Worm (Caenorhabditis elegans) whole organism, late embryonic: Measurements from ENCODE around the gene csn-5.
A peak's percentile ranks its signal among the peaks of the same experiment; 100 is the strongest.

ENCODE experiments used
- F13H6.1 ChIP-seq: sonication (generic microtip); optimal IDR thresholded peaks from 2 replicates; lab custom pipeline; 2016; ENCODE audit warnings: missing genetic modification characterization, missing compliant biosample characterization
- K09A11.1 ChIP-seq: sonication (generic microtip); optimal IDR thresholded peaks from 2 replicates; lab custom pipeline; 2017; ENCODE audit warnings: antibody characterized with exemption, mild to moderate bottlenecking, missing genetic modification characterization, missing compliant biosample characterization; ENCODE audit not compliant: insufficient read depth
- T23F11.4 ChIP-seq: fragments of 200-800 bp; sonication (Bioruptor generic); optimal IDR thresholded peaks from 2 replicates; lab custom pipeline; 2018; ENCODE audit warnings: mild to moderate bottlenecking, missing genetic modification characterization, missing compliant biosample characterization
- ahr-1 ChIP-seq: sonication (generic microtip); optimal IDR thresholded peaks from 2 replicates; lab custom pipeline; 2016; ENCODE audit warnings: missing genetic modification characterization, missing compliant biosample characterization
- ama-1 ChIP-seq: fragments of 150-350 bp; optimal IDR thresholded peaks from 2 replicates; lab custom pipeline; 2014
- ceh-14 ChIP-seq: sonication (generic microtip); optimal IDR thresholded peaks from 2 replicates; lab custom pipeline; 2016; ENCODE audit warnings: missing genotype, missing genetic modification characterization, missing compliant biosample characterization
- ceh-18 ChIP-seq: sonication (generic microtip); optimal IDR thresholded peaks from 2 replicates; lab custom pipeline; 2016; ENCODE audit warnings: missing genetic modification characterization, missing compliant biosample characterization
- ceh-19 ChIP-seq: fragments of 200-800 bp; sonication (Bioruptor generic); optimal IDR thresholded peaks from 2 replicates; lab custom pipeline; 2018; ENCODE audit warnings: mild to moderate bottlenecking, missing genetic modification characterization, missing compliant biosample characterization
- ceh-34 ChIP-seq: sonication (generic microtip); optimal IDR thresholded peaks from 2 replicates; lab custom pipeline; 2016; ENCODE audit warnings: mild to moderate bottlenecking, missing genetic modification characterization, missing compliant biosample characterization
- ceh-45 ChIP-seq: fragments of 200-800 bp; sonication (Bioruptor generic); IDR thresholded peaks from 2 replicates; pipeline ENCODE4 v1.3.6; 2022; ENCODE audit warnings: missing genetic modification reagents, missing genetic modification characterization, missing compliant biosample characterization
- ceh-48 ChIP-seq: sonication (generic microtip); optimal IDR thresholded peaks from 2 replicates; lab custom pipeline; 2016; ENCODE audit warnings: missing genetic modification characterization, inconsistent platforms, missing compliant biosample characterization
- ceh-6 ChIP-seq: fragments of 200-800 bp; sonication (Bioruptor generic); optimal IDR thresholded peaks from 2 replicates; lab custom pipeline; 2018; ENCODE audit warnings: mild to moderate bottlenecking, missing genetic modification characterization, missing compliant biosample characterization
- ceh-9 ChIP-seq: sonication (generic microtip); optimal IDR thresholded peaks from 2 replicates; lab custom pipeline; 2016; ENCODE audit warnings: mild to moderate bottlenecking, missing genetic modification characterization, inconsistent platforms, missing compliant biosample characterization
- dmd-4 ChIP-seq: sonication (generic microtip); optimal IDR thresholded peaks from 2 replicates; lab custom pipeline; 2016; ENCODE audit warnings: borderline replicate concordance, missing genetic modification characterization, missing compliant biosample characterization
- ets-4 ChIP-seq: sonication (generic microtip); optimal IDR thresholded peaks from 2 replicates; lab custom pipeline; 2016; ENCODE audit warnings: missing genetic modification characterization, missing compliant biosample characterization
- eyg-1 ChIP-seq: sonication (generic microtip); optimal IDR thresholded peaks from 2 replicates; lab custom pipeline; 2016; ENCODE audit warnings: missing genotype, missing genetic modification characterization, missing compliant biosample characterization
- fax-1 ChIP-seq: sonication (generic microtip); optimal IDR thresholded peaks from 2 replicates; lab custom pipeline; 2016; ENCODE audit warnings: missing genotype, missing genetic modification characterization, missing compliant biosample characterization
- fkh-6 ChIP-seq: sonication (generic microtip); optimal IDR thresholded peaks from 2 replicates; lab custom pipeline; 2016; ENCODE audit warnings: missing genetic modification characterization, missing compliant biosample characterization
- hlh-13 ChIP-seq: fragments of 200-800 bp; sonication (Bioruptor generic); optimal IDR thresholded peaks from 2 replicates; lab custom pipeline; 2018; ENCODE audit warnings: mild to moderate bottlenecking, missing genetic modification characterization, missing compliant biosample characterization
- hlh-30 ChIP-seq: sonication (generic microtip); optimal IDR thresholded peaks from 2 replicates; lab custom pipeline; 2017; ENCODE audit warnings: antibody characterized with exemption, missing genetic modification characterization, missing compliant biosample characterization; ENCODE audit not compliant: insufficient read depth
- lim-6 ChIP-seq: sonication (generic microtip); optimal IDR thresholded peaks from 2 replicates; lab custom pipeline; 2016; ENCODE audit warnings: missing genetic modification characterization, missing compliant biosample characterization
- lin-11 ChIP-seq: fragments of 200-800 bp; sonication (Bioruptor generic); optimal IDR thresholded peaks from 2 replicates; lab custom pipeline; 2018; ENCODE audit warnings: mild to moderate bottlenecking, missing genetic modification characterization, missing compliant biosample characterization
- mec-3 ChIP-seq: sonication (generic microtip); optimal IDR thresholded peaks from 2 replicates; lab custom pipeline; 2016; ENCODE audit warnings: borderline replicate concordance, missing genetic modification characterization, missing compliant biosample characterization
- npax-4 ChIP-seq: sonication (generic microtip); optimal IDR thresholded peaks from 2 replicates; lab custom pipeline; 2016; ENCODE audit warnings: missing genetic modification characterization, missing compliant biosample characterization
- pha-2 ChIP-seq: sonication (generic microtip); optimal IDR thresholded peaks from 2 replicates; lab custom pipeline; 2017; ENCODE audit warnings: mild to moderate bottlenecking, missing genetic modification characterization, missing compliant biosample characterization
- pros-1 ChIP-seq: fragments of 150-350 bp; optimal IDR thresholded peaks from 2 replicates; lab custom pipeline; 2014; ENCODE audit warnings: missing biosample characterization, missing genetic modification reagents, missing genetic modification characterization
- ref-2 ChIP-seq: sonication (generic microtip); optimal IDR thresholded peaks from 2 replicates; lab custom pipeline; 2016; ENCODE audit warnings: missing genetic modification characterization, missing compliant biosample characterization
- sdc-2 ChIP-seq: sonication (generic microtip); optimal IDR thresholded peaks from 2 replicates; lab custom pipeline; 2016; ENCODE audit warnings: missing genotype, missing genetic modification characterization, missing compliant biosample characterization
- sox-4 ChIP-seq: sonication (generic microtip); optimal IDR thresholded peaks from 2 replicates; lab custom pipeline; 2017; ENCODE audit warnings: mild to moderate bottlenecking, missing genetic modification characterization, inconsistent platforms, missing compliant biosample characterization
- syd-9 ChIP-seq: sonication (generic microtip); optimal IDR thresholded peaks from 2 replicates; lab custom pipeline; 2016; ENCODE audit warnings: mild to moderate bottlenecking, missing genetic modification characterization, moderate library complexity, missing compliant biosample characterization
- tbx-2 ChIP-seq: sonication (generic microtip); optimal IDR thresholded peaks from 2 replicates; lab custom pipeline; 2016; ENCODE audit warnings: missing genetic modification characterization, missing compliant biosample characterization
- ttx-3 ChIP-seq: sonication (generic microtip); optimal IDR thresholded peaks from 2 replicates; lab custom pipeline; 2016; ENCODE audit warnings: missing genetic modification reagents, missing genetic modification characterization, missing compliant biosample characterization
- unc-42 ChIP-seq: sonication (generic microtip); optimal IDR thresholded peaks from 2 replicates; lab custom pipeline; 2016; ENCODE audit warnings: missing genotype, missing genetic modification characterization, missing compliant biosample characterization
- unc-55 ChIP-seq: sonication (generic microtip); optimal IDR thresholded peaks from 2 replicates; lab custom pipeline; 2017; ENCODE audit warnings: missing biosample characterization, missing genetic modification reagents, missing genetic modification characterization
- zip-5 ChIP-seq: sonication (generic microtip); optimal IDR thresholded peaks from 2 replicates; lab custom pipeline; 2016; ENCODE audit warnings: missing genetic modification characterization, missing compliant biosample characterization
- ztf-16 ChIP-seq: sonication (generic microtip); optimal IDR thresholded peaks from 2 replicates; lab custom pipeline; 2017; ENCODE audit warnings: missing genetic modification characterization, missing compliant biosample characterization

csn-5 gene

DNA sequence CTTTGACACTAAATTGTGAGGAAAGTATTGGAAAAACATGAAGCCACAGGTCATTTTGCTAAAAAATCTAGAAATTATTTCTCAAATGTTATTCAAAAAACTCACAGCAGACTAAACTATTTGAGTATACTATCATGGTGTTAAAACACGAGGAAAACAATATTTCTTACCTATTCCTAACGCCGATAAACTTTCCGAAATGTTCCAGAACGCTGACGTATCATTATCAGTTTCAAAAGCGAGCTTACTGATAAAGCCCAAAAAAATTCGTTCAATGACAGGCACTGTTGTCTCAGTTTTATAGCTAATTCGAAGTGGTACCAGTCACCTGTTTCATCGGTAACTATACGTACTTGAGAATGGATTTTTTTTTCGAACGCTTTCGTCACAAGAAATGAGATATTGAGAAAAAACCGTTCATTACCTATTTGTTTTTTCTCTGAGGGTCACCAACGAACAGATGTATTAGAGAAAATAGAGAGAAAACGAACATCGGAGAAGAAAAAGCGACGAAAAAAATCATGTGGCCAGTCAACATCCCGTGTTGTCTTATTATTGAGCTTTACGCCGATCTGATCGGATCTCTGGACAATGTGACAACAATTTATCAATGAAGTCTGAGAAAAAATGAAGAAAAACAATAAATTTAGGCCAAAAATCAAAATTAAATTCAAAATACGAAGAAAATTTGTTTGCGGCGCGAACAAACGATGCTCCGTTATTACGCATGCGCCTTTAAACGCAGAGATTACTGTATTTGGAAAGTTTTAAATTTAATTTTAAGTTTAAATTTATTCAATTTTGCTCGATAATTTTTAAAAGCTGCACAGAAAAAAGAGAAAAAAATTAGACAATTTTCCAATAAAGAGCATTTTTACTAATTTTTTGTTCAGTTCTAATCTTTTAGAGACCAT, 17.0 kb downstream of the csn-5 start:
- TF ChIP-seq ama-1 (lab: Kevin White, UChicago) (no peak), ahr-1 (tag; lab: Kevin White, UChicago) (no peak), syd-9 (tag; lab: Kevin White, UChicago) (no peak), T23F11.4 (GFP tag; lab: Kevin White, UChicago) (no peak), sox-4 (tag; lab: Kevin White, UChicago) (no peak), ceh-45 (GFP tag; lab: Robert Waterston, UW) (no peak), pros-1 (no peak), npax-4 (no peak), hlh-13 (GFP tag; lab: Kevin White, UChicago) (no peak), zip-5 (tag; lab: Kevin White, UChicago) (no peak)
- TF ChIP-seq, all 69 proteins: peak for 0

DNA sequence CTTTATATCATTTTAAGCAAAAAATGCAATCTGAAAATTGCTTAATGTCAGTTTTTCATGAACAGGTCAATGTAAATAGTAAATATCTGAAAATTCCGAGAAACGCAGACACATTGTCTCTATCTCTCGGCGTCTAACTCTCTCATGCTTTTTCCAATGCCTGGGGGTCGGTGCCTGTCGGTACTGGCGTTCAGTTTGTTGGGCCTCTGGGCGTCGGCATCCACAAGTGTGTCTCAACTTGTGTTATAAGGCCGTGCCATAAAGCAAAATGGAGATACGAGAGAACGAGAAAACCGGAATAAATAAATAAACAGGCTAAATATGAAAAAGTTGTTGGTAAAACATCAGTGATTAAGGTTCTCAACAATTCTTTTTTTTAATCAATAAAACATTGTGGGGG, 17.9 kb downstream of the csn-5 start:
- TF ChIP-seq ceh-18, result peak; percentile 2
- no peak for TF ChIP-seq T23F11.4 (GFP tag; lab: Kevin White, UChicago)
- no peak for TF ChIP-seq tbx-2
- no peak for TF ChIP-seq lin-11 (tag; lab: Kevin White, UChicago)
- TF ChIP-seq, all 69 proteins: peak for 1

DNA sequence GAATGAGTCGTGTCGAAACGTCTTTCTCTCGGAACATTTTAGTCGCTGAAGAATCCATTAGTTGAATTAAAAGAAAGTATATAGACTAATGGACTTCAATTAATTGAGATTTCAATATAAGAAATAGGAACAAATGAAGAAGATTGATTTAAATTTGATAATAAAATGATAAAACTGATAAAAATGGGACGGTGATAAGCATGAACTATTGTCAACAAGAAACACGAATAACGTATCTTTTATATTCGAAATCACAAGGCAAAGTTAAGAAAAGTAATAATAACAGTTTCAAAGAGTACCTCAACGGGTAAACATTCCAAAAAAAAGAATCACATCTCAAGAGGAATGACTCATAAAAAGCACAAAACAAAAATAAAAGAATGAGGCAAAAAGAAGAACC, 20.1 kb downstream of the csn-5 start, which contains the start of gene T19E7.6:
Gene T19E7.6, minus strand, starts transcription at position 45 of the 400 bp plus-strand sequence.
- TF ChIP-seq K09A11.1 (tag; lab: Kevin White, UChicago), result no peak
- no peak for TF ChIP-seq pha-2 (tag; lab: Kevin White, UChicago)
- TF ChIP-seq fax-1 (tag; lab: Kevin White, UChicago), result no peak
- TF ChIP-seq ref-2 (tag; lab: Kevin White, UChicago), result no peak
- TF ChIP-seq sdc-2 (tag; lab: Kevin White, UChicago), result no peak
- TF ChIP-seq, all 69 proteins: peak for 0

DNA sequence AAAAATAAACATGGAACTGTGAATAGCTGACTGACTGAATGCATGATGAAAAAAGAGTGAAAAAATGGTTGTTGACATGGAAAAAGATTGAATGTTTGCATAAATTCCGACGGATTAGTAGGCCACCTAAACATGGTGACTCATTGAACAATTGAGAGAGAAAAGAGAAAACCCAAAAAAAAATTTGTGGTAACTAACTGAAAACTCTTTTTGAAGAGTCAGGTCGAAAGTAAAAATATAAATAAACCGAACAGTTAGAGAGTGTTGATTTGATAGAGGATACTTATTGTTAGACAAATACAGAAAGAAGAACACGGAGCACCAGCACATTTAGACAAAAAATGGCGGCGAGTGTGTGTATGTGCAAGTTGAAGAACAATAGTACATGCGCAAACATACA, 22.0 kb downstream of the csn-5 start:
- TF ChIP-seq ref-2 (tag; lab: Kevin White, UChicago) (no peak), unc-55 (no peak), hlh-30 (tag; lab: Kevin White, UChicago) (no peak), dmd-4 (tag; lab: Kevin White, UChicago) (no peak), ceh-45 (GFP tag; lab: Robert Waterston, UW) (no peak), ahr-1 (tag; lab: Kevin White, UChicago) (no peak), F13H6.1 (tag; lab: Kevin White, UChicago) (no peak), ets-4 (tag; lab: Kevin White, UChicago) (no peak), eyg-1 (tag; lab: Kevin White, UChicago) (no peak), ceh-34 (no peak), zip-5 (tag; lab: Kevin White, UChicago) (no peak), ceh-9 (no peak), mec-3 (tag; lab: Kevin White, UChicago) (no peak), lim-6 (tag; lab: Kevin White, UChicago) (no peak), ceh-48 (tag; lab: Kevin White, UChicago) (no peak), ceh-6 (GFP tag; lab: Kevin White, UChicago) (no peak), sdc-2 (tag; lab: Kevin White, UChicago) (no peak), ceh-18 (no peak)

DNA sequence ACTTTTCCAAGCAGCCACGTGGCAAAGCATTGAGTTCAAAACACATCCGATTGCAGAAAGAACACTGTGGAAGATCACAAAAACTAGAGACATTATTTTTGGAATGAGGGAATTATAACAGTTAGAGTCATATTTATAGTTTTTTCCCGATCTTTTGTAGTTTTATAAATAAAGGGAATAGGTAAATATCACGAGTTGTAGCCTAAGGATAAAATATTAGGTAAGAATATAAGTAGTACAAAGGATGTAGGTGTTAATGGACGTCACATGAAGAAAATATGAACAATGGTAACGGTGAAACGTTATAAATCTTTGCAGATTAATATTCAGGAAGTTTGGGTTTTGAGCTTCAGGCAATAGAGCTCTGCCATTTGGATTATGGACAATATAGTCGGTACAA, 25.1 kb downstream of the csn-5 start, which contains the start of gene srd-5:
Gene srd-5, minus strand, starts transcription at position 101 of the 400 bp plus-strand sequence.
- TF ChIP-seq ceh-19 (GFP tag; lab: Kevin White, UChicago), result no peak
- TF ChIP-seq ceh-34, result no peak
- TF ChIP-seq ztf-16 (tag; lab: Kevin White, UChicago), result no peak
- no peak for TF ChIP-seq ceh-14 (tag; lab: Kevin White, UChicago)
- no peak for TF ChIP-seq fkh-6
- TF ChIP-seq sdc-2 (tag; lab: Kevin White, UChicago), result no peak
- TF ChIP-seq unc-42 (tag; lab: Kevin White, UChicago), result no peak
- TF ChIP-seq unc-55, result no peak
- no peak for TF ChIP-seq ceh-45 (GFP tag; lab: Robert Waterston, UW)
- TF ChIP-seq ttx-3 (tag; lab: Kevin White, UChicago), result no peak
